Fruit fly (Drosophila melanogaster) whole organism, wandering third instar larva: ENCODE data around the gene jar.
A peak's percentile ranks its signal among the peaks of the same experiment; 100 is the strongest.

Experiments
- Abd-B ChIP-seq: fragments of >200 bp; optimal IDR thresholded peaks from 2 replicates; lab custom pipeline; 2017; ENCODE audit warnings: missing biosample characterization, missing genetic modification characterization
- CG9705 ChIP-seq: fragments of 200-800 bp; sonication (Bioruptor generic); optimal IDR thresholded peaks from 2 replicates; lab custom pipeline; 2018; ENCODE audit warnings: missing biosample characterization, mild to moderate bottlenecking, missing genetic modification characterization
- CrebA ChIP-seq: fragments of 200-800 bp; sonication (Bioruptor generic); optimal IDR thresholded peaks from 2 replicates; lab custom pipeline; 2016; ENCODE audit warnings: missing biosample characterization, mild to moderate bottlenecking, missing genetic modification characterization, borderline replicate concordance
- Dfd ChIP-seq: fragments of >200 bp; optimal IDR thresholded peaks from 2 replicates; lab custom pipeline; 2017; ENCODE audit warnings: missing biosample characterization, missing genetic modification characterization
- Dif ChIP-seq: fragments of 200-275, 200-300 bp; sonication (Bioruptor generic); optimal IDR thresholded peaks from 2 replicates; lab custom pipeline; 2018; ENCODE audit warnings: missing biosample characterization, missing genetic modification characterization; ENCODE audit not compliant: partially characterized antibody
- GATAd ChIP-seq: sonication (Bioruptor generic); optimal IDR thresholded peaks from 2 replicates; lab custom pipeline; 2016; ENCODE audit warnings: missing biosample characterization, missing genetic modification characterization
- HLH106 ChIP-seq: fragments of 200-800 bp; optimal IDR thresholded peaks from 3 replicates; lab custom pipeline; 2019; ENCODE audit warnings: missing biosample characterization, mild to moderate bottlenecking, missing genetic modification characterization, moderate library complexity
- Hnf4 ChIP-seq: fragments of 200-800 bp; sonication (Bioruptor generic); optimal IDR thresholded peaks from 2 replicates; lab custom pipeline; 2016; ENCODE audit warnings: missing biosample characterization, mild to moderate bottlenecking, missing genetic modification characterization
- Hr83 ChIP-seq: fragments of 200-300 bp; sonication (Bioruptor generic); optimal IDR thresholded peaks from 2 replicates; lab custom pipeline; 2016; ENCODE audit warnings: missing biosample characterization, mild to moderate bottlenecking, missing genetic modification characterization, moderate library complexity; ENCODE audit not compliant: poor library complexity, severe bottlenecking
- Jra ChIP-seq: sonication (Bioruptor generic); optimal IDR thresholded peaks from 2 replicates; lab custom pipeline; 2016; ENCODE audit warnings: missing biosample characterization, missing genetic modification characterization
- Myc ChIP-seq: fragments of >200 bp; optimal IDR thresholded peaks from 2 replicates; lab custom pipeline; 2017
- N ChIP-seq: fragments of >200 bp; optimal IDR thresholded peaks from 2 replicates; lab custom pipeline; 2018; ENCODE audit warnings: missing biosample characterization, missing external identifiers, missing genetic modification characterization
- OdsH ChIP-seq: fragments of 200-800 bp; sonication (Bioruptor generic); optimal IDR thresholded peaks from 2 replicates; lab custom pipeline; 2016; ENCODE audit warnings: missing biosample characterization, mild to moderate bottlenecking, missing genetic modification characterization
- Rel ChIP-seq, 2 experiments: fragments of 200-800 bp; sonication (Bioruptor generic) in 1 of 2; optimal IDR thresholded peaks; 2 replicates in 1 of 2; 3 replicates in 1 of 2; lab custom pipeline; 2016 to 2019; ENCODE audit warnings: mild to moderate bottlenecking in 2 of 2, missing biosample characterization in 2 of 2, missing genetic modification characterization in 2 of 2, moderate library complexity in 1 of 2
- Sp1 ChIP-seq: fragments of 200-800 bp; sonication (Bioruptor generic); optimal IDR thresholded peaks from 3 replicates; lab custom pipeline; 2019; ENCODE audit warnings: missing biosample characterization, mild to moderate bottlenecking, missing genetic modification characterization, moderate library complexity
- br ChIP-seq: fragments of 200-800 bp; sonication (Bioruptor generic); optimal IDR thresholded peaks from 2 replicates; lab custom pipeline; 2016; ENCODE audit warnings: missing biosample characterization, missing genetic modification characterization
- brk ChIP-seq: fragments of 200-800 bp; sonication (Bioruptor generic); optimal IDR thresholded peaks from 2 replicates; lab custom pipeline; 2016; ENCODE audit warnings: missing biosample characterization, mild to moderate bottlenecking, missing genetic modification characterization
- dl ChIP-seq, 2 experiments: fragments of 175-275, 200-275 bp in 1 of 2; fragments of 200-275 bp in 1 of 2; sonication (Bioruptor generic); optimal IDR thresholded peaks; lab custom pipeline; 2018; ENCODE audit warnings: mild to moderate bottlenecking in 2 of 2, missing biosample characterization in 2 of 2, missing genetic modification characterization in 2 of 2, moderate library complexity in 2 of 2; ENCODE audit not compliant: partially characterized antibody in 2 of 2, insufficient read depth in 1 of 2
- dmrt93B ChIP-seq: fragments of 200-800 bp; sonication (Bioruptor generic); optimal IDR thresholded peaks from 2 replicates; lab custom pipeline; 2018; ENCODE audit warnings: missing biosample characterization, mild to moderate bottlenecking, missing genetic modification characterization
- dsf ChIP-seq: sonication (Bioruptor generic); optimal IDR thresholded peaks from 2 replicates; lab custom pipeline; 2016; ENCODE audit warnings: missing biosample characterization, missing genetic modification characterization, borderline replicate concordance
- ey ChIP-seq: fragments of 200-800 bp; sonication (Bioruptor generic); optimal IDR thresholded peaks from 2 replicates; lab custom pipeline; 2016; ENCODE audit warnings: missing biosample characterization, missing genetic modification characterization
- foxo ChIP-seq, 2 experiments: fragments of 200-800 bp; sonication (Bioruptor generic); optimal IDR thresholded peaks; 2 replicates in 1 of 2; 3 replicates in 1 of 2; lab custom pipeline; 2016 to 2017; ENCODE audit warnings: missing biosample characterization in 2 of 2, missing genetic modification characterization in 2 of 2
- fru ChIP-seq: fragments of 200-800 bp; sonication (Bioruptor generic); optimal IDR thresholded peaks from 3 replicates; lab custom pipeline; 2016; ENCODE audit warnings: missing biosample characterization, mild to moderate bottlenecking, missing genetic modification characterization
- h ChIP-seq: fragments of 200-800 bp; sonication (Bioruptor generic); optimal IDR thresholded peaks from 3 replicates; lab custom pipeline; 2016; ENCODE audit warnings: missing biosample characterization, mild to moderate bottlenecking, missing genetic modification characterization
- lola ChIP-seq: fragments of >200 bp; optimal IDR thresholded peaks from 2 replicates; lab custom pipeline; 2017; ENCODE audit warnings: missing biosample characterization, missing genetic modification characterization
- psq ChIP-seq: fragments of 200-800 bp; sonication (Bioruptor generic); optimal IDR thresholded peaks from 3 replicates; lab custom pipeline; 2017; ENCODE audit warnings: missing biosample characterization, mild to moderate bottlenecking, missing genetic modification characterization, moderate library complexity
- rgr ChIP-seq: fragments of 200-800 bp; sonication (Bioruptor generic); optimal IDR thresholded peaks from 3 replicates; lab custom pipeline; 2016; ENCODE audit warnings: missing biosample characterization, mild to moderate bottlenecking, missing genetic modification characterization
- sage ChIP-seq: fragments of 200-800 bp; sonication (Bioruptor generic); optimal IDR thresholded peaks from 2 replicates; lab custom pipeline; 2016; ENCODE audit warnings: missing biosample characterization, mild to moderate bottlenecking, missing genetic modification characterization
- sv ChIP-seq: fragments of 200-800 bp; sonication (Bioruptor generic); optimal IDR thresholded peaks from 3 replicates; lab custom pipeline; 2016; ENCODE audit warnings: missing biosample characterization, missing genetic modification characterization
- tai ChIP-seq: sonication (Bioruptor generic); optimal IDR thresholded peaks from 2 replicates; lab custom pipeline; 2016; ENCODE audit warnings: missing biosample characterization, missing genetic modification characterization
- usp ChIP-seq: fragments of >200 bp; optimal IDR thresholded peaks from 2 replicates; lab custom pipeline; 2017; ENCODE audit warnings: missing biosample characterization, missing genetic modification characterization
- woc ChIP-seq: sonication (Bioruptor generic); optimal IDR thresholded peaks from 2 replicates; lab custom pipeline; 2016; ENCODE audit warnings: missing biosample characterization, mild to moderate bottlenecking, missing genetic modification characterization

jar gene

DNA sequence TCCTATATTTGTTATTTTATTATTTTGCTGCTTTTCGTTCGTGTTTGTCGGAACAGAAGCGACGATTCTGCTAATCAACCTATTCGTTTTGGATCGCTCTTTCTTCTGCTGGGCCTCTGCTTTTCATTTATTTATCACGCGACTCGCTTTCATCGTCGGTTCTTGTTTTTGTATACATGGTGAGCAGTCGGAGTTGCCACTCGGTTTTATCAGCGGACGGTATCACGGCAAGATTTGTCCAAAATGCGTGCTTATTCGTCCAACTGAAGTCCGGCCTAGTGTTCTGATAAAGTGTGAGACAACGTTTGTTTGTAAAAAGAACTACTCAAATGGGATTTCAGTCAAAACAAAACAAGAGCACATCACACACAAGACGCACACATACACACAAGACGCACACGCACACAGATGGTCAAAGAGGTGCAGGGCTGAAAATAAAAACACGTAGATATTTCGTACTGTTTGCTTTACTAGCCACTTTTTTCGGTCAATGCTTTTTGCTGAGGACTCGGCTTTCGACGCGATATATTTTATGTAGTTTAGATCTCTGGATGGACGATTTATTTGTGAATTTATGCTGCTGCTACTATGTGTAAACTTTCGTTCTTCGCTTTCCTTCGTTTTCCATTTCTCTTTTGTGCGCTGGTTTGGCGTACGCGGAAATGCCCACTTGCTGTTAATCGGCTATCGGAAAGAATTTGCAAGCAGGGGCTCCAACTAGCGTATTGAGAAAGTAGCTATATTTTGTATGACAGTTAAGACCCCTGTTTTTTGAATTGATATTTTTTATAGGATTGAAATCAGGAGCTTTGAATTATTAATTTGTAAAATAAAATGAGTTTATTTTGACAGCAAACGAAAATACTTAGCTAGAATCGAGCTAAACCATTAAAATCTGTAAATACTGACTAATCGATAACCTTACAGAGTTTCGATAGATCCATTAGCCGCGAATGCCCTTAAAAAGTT, 49.4 kb downstream of the jar start, which contains the start of gene twin:
Gene twin (minus strand): TSS at position 632 of the 969 bp plus-strand sequence.
- TF ChIP-seq Hr83 (GFP tag; lab: Kevin White, UChicago) (peak; percentile 62), HLH106 (tag; lab: Kevin White, UChicago) (peak; percentile 62), OdsH (GFP tag; lab: Kevin White, UChicago) (peak; percentile 16), dl (GFP tag; optimal IDR thresholded peaks at IDR 0.05; lab: Kevin White, UChicago; ENCODE audit: insufficient read depth in 1 of 2, partially characterized antibody in 2 of 2) (no peak), dsf (GFP tag; lab: Kevin White, UChicago) (peak; percentile 15), CG9705 (GFP tag; lab: Kevin White, UChicago) (peak; percentile 43), CrebA (GFP tag; lab: Kevin White, UChicago) (no peak), h (GFP tag; lab: Kevin White, UChicago) (peak; percentile 74), lola (GFP tag; lab: Kevin White, UChicago) (no peak), ey (peak; percentile 45), Jra (no peak), dmrt93B (no peak), Sp1 (GFP tag; lab: Kevin White, UChicago) (peak; percentile 37), psq (GFP tag; lab: Kevin White, UChicago) (peak; percentile 99), rgr (GFP tag; lab: Kevin White, UChicago) (peak; percentile 37), Myc (lab: Kevin White, UChicago) (peak; percentile 63), Dfd (no peak), sv (peak; percentile 37), Hnf4 (peak; percentile 57), br (GFP tag; lab: Kevin White, UChicago) (peak; percentile 39), fru (peak; percentile 49), woc (GFP tag; lab: Kevin White, UChicago) (peak; percentile 76), Rel (GFP tag; optimal IDR thresholded peaks at IDR 0.05; lab: Kevin White, UChicago) (no peak), Rel (tag; optimal IDR thresholded peaks at IDR 0.05; lab: Kevin White, UChicago) (peak; percentile 7), foxo (GFP tag; optimal IDR thresholded peaks at IDR 0.05; lab: Kevin White, UChicago) (peak in 1 of 2 experiments; percentile 65)

DNA sequence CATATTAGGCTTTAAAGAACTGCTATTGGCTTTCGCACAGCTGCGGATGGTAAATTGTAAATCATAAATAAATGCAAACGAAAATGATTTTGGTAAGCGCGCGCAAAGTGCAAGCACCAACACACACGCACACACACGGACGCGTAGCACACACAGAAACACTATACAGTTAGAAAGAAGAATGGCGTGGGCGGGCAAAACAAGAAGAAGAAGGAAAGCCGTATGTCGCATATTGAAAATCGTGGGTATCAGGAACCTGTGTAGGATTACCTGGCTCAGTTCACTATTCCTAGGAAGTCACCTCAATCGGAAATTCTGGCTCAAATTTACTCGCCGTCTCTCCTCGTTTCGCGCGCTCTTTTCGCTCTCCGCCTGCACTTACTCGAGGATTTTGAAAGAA, 50.2 kb downstream of the jar start, which contains the start of gene cav:
Gene cav (plus strand): TSS at position 259 of the 400 bp plus-strand sequence.
- peak; percentile 20 for TF ChIP-seq Dif (GFP tag; lab: Kevin White, UChicago)
- no peak for TF ChIP-seq sv
- no peak for TF ChIP-seq OdsH (GFP tag; lab: Kevin White, UChicago)
- no peak for TF ChIP-seq Abd-B (GFP tag; lab: Kevin White, UChicago)

DNA sequence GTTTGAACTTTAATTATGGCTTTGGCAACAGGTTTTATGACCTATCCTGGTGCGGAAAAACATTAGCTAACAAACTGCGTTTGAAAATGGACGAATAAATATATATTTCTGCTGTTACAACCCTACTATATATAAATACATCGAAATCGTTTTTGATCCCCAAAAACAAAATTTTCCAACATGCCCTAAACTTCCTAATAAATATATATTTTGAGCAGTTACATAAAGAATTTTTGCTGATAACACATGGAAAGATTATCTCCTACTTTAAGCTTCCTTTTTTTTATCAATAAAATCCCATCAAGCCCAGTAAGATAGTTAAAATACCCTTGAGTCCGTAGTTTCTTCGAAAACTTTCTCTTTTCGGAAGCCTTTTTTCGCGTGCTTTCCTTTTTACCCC, 51.9 kb downstream of the jar start:
- TF ChIP-seq Sp1 (GFP tag; lab: Kevin White, UChicago) = no peak
- TF ChIP-seq lola (GFP tag; lab: Kevin White, UChicago) = no peak
- TF ChIP-seq sage (GFP tag; lab: Kevin White, UChicago) = no peak
- no peak for TF ChIP-seq Abd-B (GFP tag; lab: Kevin White, UChicago)

DNA sequence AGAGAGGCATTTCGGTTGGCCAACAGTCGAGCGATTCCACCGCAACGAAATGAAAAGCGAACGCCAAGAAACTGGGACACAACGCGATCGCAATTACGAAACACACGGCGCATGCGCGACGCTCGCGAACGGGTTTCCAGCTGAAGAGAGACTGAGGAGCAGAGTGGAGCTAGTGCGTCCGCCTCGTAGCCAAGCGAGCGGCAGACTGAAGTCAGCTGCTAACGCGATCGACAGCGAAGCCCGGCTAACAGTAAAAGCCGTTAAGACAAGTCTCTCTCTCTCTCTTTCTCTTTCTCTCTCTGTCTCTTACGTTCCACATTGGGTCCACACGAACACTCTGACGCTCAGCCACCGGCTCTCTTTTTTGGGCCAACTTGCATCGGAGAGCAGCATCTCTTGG, 52.5 kb downstream of the jar start, which contains the start of gene CG17786:
Gene CG17786 (minus strand): TSS at position 154 of the 400 bp plus-strand sequence.
- TF ChIP-seq Rel (GFP tag; optimal IDR thresholded peaks at IDR 0.05; lab: Kevin White, UChicago) (no peak), Rel (tag; optimal IDR thresholded peaks at IDR 0.05; lab: Kevin White, UChicago) (no peak), h (GFP tag; lab: Kevin White, UChicago) (peak; percentile 7), GATAd (GFP tag; lab: Kevin White, UChicago) (no peak), foxo (GFP tag; optimal IDR thresholded peaks at IDR 0.05; lab: Kevin White, UChicago) (no peak), psq (GFP tag; lab: Kevin White, UChicago) (peak; percentile 1), Abd-B (GFP tag; lab: Kevin White, UChicago) (no peak), dl (GFP tag; optimal IDR thresholded peaks at IDR 0.05; lab: Kevin White, UChicago; ENCODE audit: insufficient read depth in 1 of 2, partially characterized antibody in 2 of 2) (peak in 1 of 2 experiments; percentile 72), usp (GFP tag; lab: Kevin White, UChicago) (no peak), Dif (GFP tag; lab: Kevin White, UChicago) (peak; percentile 72), Dfd (no peak), tai (GFP tag; lab: Kevin White, UChicago) (no peak), Sp1 (GFP tag; lab: Kevin White, UChicago) (peak; percentile 43), N (GFP tag; lab: Kevin White, UChicago) (no peak), brk (GFP tag; lab: Kevin White, UChicago) (no peak)
- TF ChIP-seq, all 38 proteins: peak for 5
